Worm (Caenorhabditis elegans) whole organism, L1 larva: Measurements from ENCODE around the gene C28A5.1.
A peak's percentile ranks its signal among the peaks of the same experiment; 100 is the strongest.

Experiments
- C34B4.2 ChIP-seq: sonication (generic microtip); optimal IDR thresholded peaks from 2 replicates; lab custom pipeline; 2017; ENCODE audit warnings: mild to moderate bottlenecking, missing genetic modification characterization, missing compliant biosample characterization
- Y116A8C.19 ChIP-seq: sonication (generic microtip); optimal IDR thresholded peaks from 2 replicates; lab custom pipeline; 2016; ENCODE audit warnings: missing compliant biosample characterization, missing genetic modification characterization, borderline replicate concordance
- alr-1 ChIP-seq: fragments of 200-800 bp; sonication (Bioruptor generic); optimal IDR thresholded peaks from 2 replicates; lab custom pipeline; 2018; ENCODE audit warnings: borderline replicate concordance, mild to moderate bottlenecking, missing genetic modification characterization, missing compliant biosample characterization
- ama-1 ChIP-seq: fragments of 150-350 bp; optimal IDR thresholded peaks from 2 replicates; lab custom pipeline; 2014
- blmp-1 ChIP-seq: fragments of 150-350 bp; optimal IDR thresholded peaks from 2 replicates; lab custom pipeline; 2014; ENCODE audit warnings: missing biosample characterization, missing genetic modification characterization
- ceh-82 ChIP-seq, 3 experiments: fragments of 150-350 bp in 1 of 3; sonication (generic microtip) in 2 of 3; optimal IDR thresholded peaks; 2 replicates each; lab custom pipeline; 2014 to 2017; ENCODE audit warnings: missing biosample characterization in 3 of 3, missing genetic modification characterization in 3 of 3
- ceh-90 ChIP-seq: sonication (generic microtip); optimal IDR thresholded peaks from 2 replicates; lab custom pipeline; 2016; ENCODE audit warnings: missing genetic modification characterization, missing compliant biosample characterization
- dpl-1 ChIP-seq, 3 experiments: fragments of 150-350 bp in 2 of 3; sonication (generic microtip) in 1 of 3; optimal IDR thresholded peaks; 2 replicates each; lab custom pipeline; 2014 to 2017; ENCODE audit warnings: missing biosample characterization in 3 of 3, missing genetic modification characterization in 3 of 3, missing genetic modification reagents in 3 of 3
- dsc-1 ChIP-seq: sonication (generic microtip); optimal IDR thresholded peaks from 2 replicates; lab custom pipeline; 2016; ENCODE audit warnings: mild to moderate bottlenecking, missing genetic modification characterization, missing compliant biosample characterization
- efl-1 ChIP-seq, 4 experiments: fragments of 150-350 bp; optimal IDR thresholded peaks in 3 of 4; peaks in 1 of 4; 1 replicate in 1 of 4; 2 replicates in 3 of 4; lab custom pipeline; 2014; ENCODE audit warnings: missing biosample characterization in 2 of 4, missing genetic modification characterization in 2 of 4, missing genetic modification reagents in 2 of 4
- egl-13 ChIP-seq: sonication (generic microtip); optimal IDR thresholded peaks from 2 replicates; lab custom pipeline; 2016; ENCODE audit warnings: missing genotype, missing genetic modification reagents, missing genetic modification characterization, missing compliant biosample characterization
- elt-3 ChIP-seq, 6 experiments: fragments of 150-350 bp in 1 of 6; sonication (generic microtip); optimal IDR thresholded peaks; 2 replicates each; lab custom pipeline; 2017 to 2018; ENCODE audit warnings: missing biosample characterization in 6 of 6, missing genetic modification characterization in 6 of 6, inconsistent platforms in 1 of 6
- ets-5 ChIP-seq: fragments of 200-800 bp; sonication (Bioruptor generic); IDR thresholded peaks from 2 replicates; pipeline ENCODE4 v1.3.6; 2022; ENCODE audit warnings: missing genetic modification characterization, missing compliant biosample characterization
- fkh-4 ChIP-seq: sonication (generic microtip); optimal IDR thresholded peaks from 2 replicates; lab custom pipeline; 2016; ENCODE audit warnings: missing compliant biosample characterization, missing genetic modification characterization, borderline replicate concordance
- fkh-8 ChIP-seq: sonication (generic microtip); optimal IDR thresholded peaks from 2 replicates; lab custom pipeline; 2016; ENCODE audit warnings: mild to moderate bottlenecking, missing genetic modification characterization, missing compliant biosample characterization
- irx-1 ChIP-seq: sonication (generic microtip); optimal IDR thresholded peaks from 2 replicates; lab custom pipeline; 2016; ENCODE audit warnings: missing genetic modification characterization, missing compliant biosample characterization
- isw-1 ChIP-seq: fragments of 200-800 bp; sonication (Bioruptor generic); IDR thresholded peaks from 2 replicates; pipeline ENCODE4 v1.3.6; 2022; ENCODE audit warnings: missing genetic modification characterization, missing compliant biosample characterization
- lin-13 ChIP-seq: fragments of 150-350 bp; optimal IDR thresholded peaks from 2 replicates; lab custom pipeline; 2014; ENCODE audit warnings: missing biosample characterization, missing genetic modification reagents, missing genetic modification characterization
- lin-15B ChIP-seq: fragments of 150-350 bp; sonication (generic microtip); optimal IDR thresholded peaks from 3 replicates; lab custom pipeline; 2014; ENCODE audit warnings: missing biosample characterization, missing genetic modification characterization
- lin-39 ChIP-seq: fragments of 150-350 bp; optimal IDR thresholded peaks from 2 replicates; lab custom pipeline; 2014; ENCODE audit warnings: missing biosample characterization, missing genetic modification reagents, missing genetic modification characterization
- lir-3 ChIP-seq: sonication (generic microtip); optimal IDR thresholded peaks from 2 replicates; lab custom pipeline; 2016; ENCODE audit warnings: mild to moderate bottlenecking, missing genetic modification characterization, moderate library complexity, missing compliant biosample characterization; ENCODE audit not compliant: poor library complexity
- lsy-2 ChIP-seq, 2 experiments: fragments of 150-350 bp; optimal IDR thresholded peaks; 2 replicates each; lab custom pipeline; 2014; ENCODE audit warnings: missing biosample characterization in 2 of 2, missing genetic modification characterization in 2 of 2
- mab-9 ChIP-seq: fragments of 200-800 bp; sonication (Bioruptor generic); IDR thresholded peaks from 2 replicates; pipeline ENCODE4 v1.3.6; 2022; ENCODE audit warnings: missing genetic modification reagents, missing genetic modification characterization, missing compliant biosample characterization
- mdl-1 ChIP-seq, 2 experiments: fragments of 150-350 bp; optimal IDR thresholded peaks; 2 replicates each; lab custom pipeline; 2014 to 2017; ENCODE audit warnings: missing biosample characterization in 2 of 2, missing genetic modification characterization in 2 of 2, inconsistent platforms in 1 of 2
- mep-1 ChIP-seq: fragments of 150-350 bp; optimal IDR thresholded peaks from 2 replicates; lab custom pipeline; 2014; ENCODE audit warnings: missing biosample characterization, missing genetic modification characterization
- nhr-11 ChIP-seq: fragments of 150-350 bp; optimal IDR thresholded peaks from 2 replicates; lab custom pipeline; 2014; ENCODE audit warnings: missing biosample characterization, missing genetic modification characterization
- nhr-12 ChIP-seq: sonication (generic microtip); optimal IDR thresholded peaks from 2 replicates; lab custom pipeline; 2017; ENCODE audit warnings: missing biosample characterization, missing genetic modification characterization
- nhr-20 ChIP-seq: sonication (generic microtip); optimal IDR thresholded peaks from 2 replicates; lab custom pipeline; 2016; ENCODE audit warnings: mild to moderate bottlenecking, missing genetic modification characterization, missing compliant biosample characterization
- nhr-237 ChIP-seq: fragments of 150-350 bp; optimal IDR thresholded peaks from 2 replicates; lab custom pipeline; 2014; ENCODE audit warnings: missing biosample characterization, missing genetic modification characterization
- nhr-28 ChIP-seq: fragments of 150-350 bp; optimal IDR thresholded peaks from 2 replicates; lab custom pipeline; 2014; ENCODE audit warnings: missing biosample characterization, missing genetic modification characterization
- nhr-47 ChIP-seq: sonication (generic microtip); optimal IDR thresholded peaks from 2 replicates; lab custom pipeline; 2016; ENCODE audit warnings: mild to moderate bottlenecking, missing genetic modification characterization, moderate library complexity, missing compliant biosample characterization
- nhr-71 ChIP-seq: sonication (generic microtip); optimal IDR thresholded peaks from 2 replicates; lab custom pipeline; 2016; ENCODE audit warnings: mild to moderate bottlenecking, missing genetic modification characterization, moderate library complexity, missing compliant biosample characterization
- nhr-77 ChIP-seq: fragments of 150-350 bp; optimal IDR thresholded peaks from 2 replicates; lab custom pipeline; 2014; ENCODE audit warnings: missing biosample characterization, missing genetic modification characterization
- nhr-84 ChIP-seq: sonication (generic microtip); optimal IDR thresholded peaks from 2 replicates; lab custom pipeline; 2017; ENCODE audit warnings: missing biosample characterization, missing genetic modification characterization
- nhr-85 ChIP-seq: sonication (generic microtip); peaks from one replicate; lab custom pipeline; 2016; ENCODE audit warnings: missing genetic modification characterization, inconsistent platforms, missing compliant biosample characterization
- nhr-90 ChIP-seq: sonication (generic microtip); optimal IDR thresholded peaks from 2 replicates; lab custom pipeline; 2016; ENCODE audit warnings: mild to moderate bottlenecking, missing genetic modification characterization, missing compliant biosample characterization; ENCODE audit not compliant: poor library complexity
- pax-3 ChIP-seq: fragments of 200-800 bp; sonication (Bioruptor generic); optimal IDR thresholded peaks from 2 replicates; lab custom pipeline; 2018; ENCODE audit warnings: mild to moderate bottlenecking, missing genetic modification characterization, moderate library complexity, missing compliant biosample characterization
- skn-1 ChIP-seq: fragments of 150-350 bp; optimal IDR thresholded peaks from 2 replicates; lab custom pipeline; 2014; ENCODE audit warnings: missing biosample characterization, missing genetic modification characterization
- snpc-4 ChIP-seq: fragments of 150-350 bp; optimal IDR thresholded peaks from 2 replicates; lab custom pipeline; 2014; ENCODE audit warnings: missing biosample characterization, missing genetic modification characterization
- snu-23 ChIP-seq: sonication (generic microtip); optimal IDR thresholded peaks from 2 replicates; lab custom pipeline; 2016; ENCODE audit warnings: missing genetic modification characterization, missing compliant biosample characterization
- sup-37 ChIP-seq: fragments of 200-800 bp; sonication (Bioruptor generic); optimal IDR thresholded peaks from 2 replicates; lab custom pipeline; 2018; ENCODE audit warnings: mild to moderate bottlenecking, missing genetic modification characterization, missing compliant biosample characterization
- swsn-7 ChIP-seq: sonication (generic microtip); optimal IDR thresholded peaks from 2 replicates; lab custom pipeline; 2016; ENCODE audit warnings: missing genetic modification characterization, missing compliant biosample characterization
- tbx-2 ChIP-seq: sonication (generic microtip); optimal IDR thresholded peaks from 2 replicates; lab custom pipeline; 2016; ENCODE audit warnings: missing genetic modification characterization, missing compliant biosample characterization
- tlp-1 ChIP-seq: fragments of 150-350 bp; optimal IDR thresholded peaks from 2 replicates; lab custom pipeline; 2014; ENCODE audit warnings: missing biosample characterization, missing genetic modification characterization
- unc-130 ChIP-seq: fragments of 150-350 bp; optimal IDR thresholded peaks from 2 replicates; lab custom pipeline; 2017; ENCODE audit warnings: missing biosample characterization, missing genetic modification characterization, inconsistent platforms
- unc-86 ChIP-seq: sonication (generic microtip); optimal IDR thresholded peaks from 2 replicates; lab custom pipeline; 2016; ENCODE audit warnings: missing genetic modification characterization, missing compliant biosample characterization
- vab-15 ChIP-seq: sonication (generic microtip); optimal IDR thresholded peaks from 2 replicates; lab custom pipeline; 2017; ENCODE audit warnings: missing genotype, mild to moderate bottlenecking, missing genetic modification characterization, missing compliant biosample characterization
- zag-1 ChIP-seq: fragments of 150-350 bp; optimal IDR thresholded peaks from 2 replicates; lab custom pipeline; 2014; ENCODE audit warnings: missing biosample characterization, missing genetic modification characterization
- ztf-11 ChIP-seq, 2 experiments: sonication (generic microtip); optimal IDR thresholded peaks; 2 replicates each; lab custom pipeline; 2016 to 2017; ENCODE audit warnings: missing genetic modification characterization in 2 of 2, missing biosample characterization in 1 of 2, missing compliant biosample characterization in 1 of 2

Gene C28A5.1

DNA sequence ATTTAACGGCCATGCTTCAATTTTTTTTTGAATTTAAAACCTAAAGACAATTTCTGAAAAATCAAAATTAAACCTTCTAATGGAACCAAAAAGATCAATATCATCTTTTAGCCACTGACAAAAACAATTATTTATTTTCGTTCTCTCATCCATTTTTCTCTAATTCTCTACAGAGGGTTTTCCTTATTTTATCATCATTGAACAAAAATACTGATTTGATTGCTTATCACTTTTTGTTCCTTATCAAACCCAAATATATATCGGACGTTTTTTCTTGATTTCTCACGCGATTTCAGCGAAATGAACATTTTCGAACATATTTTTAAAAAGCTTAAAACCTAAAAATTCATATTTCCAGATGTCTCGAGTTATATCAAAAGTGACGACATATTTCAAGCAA, 21.0 kb downstream of the C28A5.1 start, which contains the start of gene mpc-1 (continued):
- TF ChIP-seq C34B4.2 (tag; lab: Kevin White, UChicago) (no peak), alr-1 (no peak), ztf-11 (tag; optimal IDR thresholded peaks at IDR 0.05; lab: Kevin White, UChicago) (no peak), nhr-77 (tag; lab: Kevin White, UChicago) (no peak), mab-9 (GFP tag; lab: Robert Waterston, UW) (no peak), tbx-2 (tag; lab: Kevin White, UChicago) (no peak), lin-39 (tag; lab: Kevin White, UChicago) (no peak), ceh-90 (tag; lab: Kevin White, UChicago) (no peak), skn-1 (tag; lab: Kevin White, UChicago) (peak; percentile 25), zag-1 (tag; lab: Kevin White, UChicago) (no peak), nhr-237 (no peak), lsy-2 (tag; optimal IDR thresholded peaks at IDR 0.05; lab: Kevin White, UChicago) (peak; percentile 1 to 29), nhr-12 (no peak), nhr-71 (tag; lab: Kevin White, UChicago) (peak; percentile 53), snpc-4 (no peak), mdl-1 (tag; optimal IDR thresholded peaks at IDR 0.05; lab: Kevin White, UChicago) (no peak), tlp-1 (tag; lab: Kevin White, UChicago) (no peak), nhr-84 (tag; lab: Kevin White, UChicago) (no peak), mep-1 (no peak), ceh-82 (tag; optimal IDR thresholded peaks at IDR 0.05; lab: Kevin White, UChicago) (no peak), nhr-47 (no peak), irx-1 (no peak), lin-13 (GFP tag; lab: Kevin White, UChicago) (no peak), dsc-1 (tag; lab: Kevin White, UChicago) (no peak), lin-15B (no peak), Y116A8C.19 (tag; lab: Kevin White, UChicago) (no peak), pax-3 (tag; lab: Kevin White, UChicago) (no peak), fkh-8 (tag; lab: Kevin White, UChicago) (no peak), ama-1 (lab: Kevin White, UChicago) (no peak), unc-86 (tag; lab: Kevin White, UChicago) (no peak), blmp-1 (tag; lab: Kevin White, UChicago) (peak; percentile 44), snu-23 (GFP tag; lab: Kevin White, UChicago) (peak; percentile 18), dpl-1 (GFP tag; optimal IDR thresholded peaks at IDR 0.05; lab: Kevin White, UChicago) (no peak), fkh-4 (no peak), isw-1 (GFP tag; lab: Robert Waterston, UW) (no peak), nhr-11 (tag; lab: Kevin White, UChicago) (no peak), ets-5 (no peak), vab-15 (tag; lab: Kevin White, UChicago) (no peak)

DNA sequence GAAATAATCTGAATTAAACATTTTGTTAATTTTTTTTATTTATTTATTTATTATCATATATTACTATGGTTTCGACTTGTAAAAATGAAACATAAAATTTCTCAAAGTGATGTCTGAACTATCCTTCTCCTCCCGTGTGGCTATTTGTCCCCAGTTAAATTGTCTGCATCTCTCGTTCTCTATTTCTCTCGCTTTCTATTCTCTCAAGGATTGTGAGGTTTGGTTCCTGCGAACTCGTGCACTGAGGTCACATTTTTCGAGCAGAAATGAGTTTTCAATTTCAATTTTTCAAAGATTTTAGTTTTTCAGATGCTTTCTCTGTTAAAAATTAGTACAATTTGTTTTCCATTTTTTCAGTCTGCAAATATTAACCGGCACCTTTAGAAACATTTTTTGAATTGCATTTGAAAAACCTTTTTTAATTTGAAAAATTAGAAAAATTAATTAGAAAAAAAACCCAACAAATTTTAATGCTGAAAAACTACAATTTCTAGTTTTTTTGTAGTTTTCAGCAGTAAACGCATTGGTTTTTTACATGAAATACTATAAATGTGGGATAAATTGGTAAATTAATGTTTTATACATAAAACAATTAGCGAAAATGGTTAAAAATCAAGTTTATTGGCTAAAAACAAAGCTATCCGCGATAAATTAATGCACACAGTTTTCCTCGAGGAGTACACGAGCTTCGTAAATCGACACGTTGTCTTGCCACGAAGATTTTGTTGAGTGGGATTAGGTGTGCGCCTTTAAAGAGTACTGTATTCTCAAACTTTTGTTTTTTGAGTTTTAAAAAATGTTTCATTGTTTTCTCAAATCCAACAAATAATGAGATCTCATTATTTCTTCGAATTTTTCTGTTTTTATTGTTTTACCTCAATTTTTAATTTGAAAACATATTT, 21.8 kb downstream of the C28A5.1 start:
- TF ChIP-seq sup-37 (GFP tag; lab: Kevin White, UChicago) (no peak), nhr-28 (tag; lab: Kevin White, UChicago) (no peak), snpc-4 (peak; percentile 31), blmp-1 (tag; lab: Kevin White, UChicago) (peak; percentile 19), mdl-1 (tag; optimal IDR thresholded peaks at IDR 0.05; lab: Kevin White, UChicago) (peak in 1 of 2 experiments; percentile 43), swsn-7 (peak; percentile 24), unc-130 (tag; lab: Kevin White, UChicago) (peak; percentile 3), egl-13 (tag; lab: Kevin White, UChicago) (no peak), lir-3 (tag; lab: Kevin White, UChicago) (peak; percentile 5), ama-1 (lab: Kevin White, UChicago) (no peak), nhr-77 (tag; lab: Kevin White, UChicago) (no peak), tbx-2 (tag; lab: Kevin White, UChicago) (peak; percentile 42), efl-1 (optimal IDR thresholded peaks at IDR 0.05; lab: Kevin White, UChicago) (peak; percentile 26 to 33), efl-1 (GFP tag; optimal IDR thresholded peaks at IDR 0.05 in 1 of 2; lab: Kevin White, UChicago) (peak in 1 of 2 experiments; percentile 28), dsc-1 (tag; lab: Kevin White, UChicago) (peak; percentile 64), elt-3 (tag; optimal IDR thresholded peaks at IDR 0.05; lab: Kevin White, UChicago) (no peak), alr-1 (no peak), ceh-82 (tag; optimal IDR thresholded peaks at IDR 0.05; lab: Kevin White, UChicago) (peak; percentile 2 to 35 (median 28)), nhr-20 (peak; percentile 83), nhr-90 (tag; lab: Kevin White, UChicago) (peak; percentile 39), nhr-85 (tag; lab: Kevin White, UChicago) (peak; percentile 80), nhr-71 (tag; lab: Kevin White, UChicago) (peak; percentile 92), snu-23 (GFP tag; lab: Kevin White, UChicago) (peak; percentile 78), lsy-2 (tag; optimal IDR thresholded peaks at IDR 0.05; lab: Kevin White, UChicago) (peak; percentile 27 to 52), dpl-1 (GFP tag; optimal IDR thresholded peaks at IDR 0.05; lab: Kevin White, UChicago) (peak; percentile 2 to 41 (median 4))
